Worm (Caenorhabditis elegans) whole organism, L3 larva: ENCODE results near the gene C12D5.9.
"Not testable (repeated sequence)": the region's sequence is repeated elsewhere in the genome, so short reads cannot be mapped to it uniquely, and the experiment has no call there.

Source experiments
- R02D3.7 ChIP-seq: fragments of 150-350 bp; optimal IDR thresholded peaks from 2 replicates; lab custom pipeline; 2014; ENCODE audit warnings: missing biosample characterization, missing genetic modification characterization
- ama-1 ChIP-seq: fragments of 150-350 bp; optimal IDR thresholded peaks from 2 replicates; lab custom pipeline; 2018
- ceh-28 ChIP-seq: fragments of 150-350 bp; optimal IDR thresholded peaks from 2 replicates; lab custom pipeline; 2014; ENCODE audit warnings: missing biosample characterization, missing genetic modification reagents, missing genetic modification characterization
- ceh-82 ChIP-seq: fragments of 150-350 bp; optimal IDR thresholded peaks from 2 replicates; lab custom pipeline; 2014; ENCODE audit warnings: missing biosample characterization, missing genetic modification characterization
- ceh-9 ChIP-seq: sonication (generic microtip); optimal IDR thresholded peaks from 2 replicates; lab custom pipeline; 2018; ENCODE audit warnings: missing biosample characterization, missing genetic modification characterization
- egl-5 ChIP-seq: fragments of 150-350 bp; optimal IDR thresholded peaks from 2 replicates; lab custom pipeline; 2017; ENCODE audit warnings: missing biosample characterization, missing genetic modification reagents, missing genetic modification characterization, inconsistent platforms
- elt-1 ChIP-seq: fragments of 150-350 bp; optimal IDR thresholded peaks from 2 replicates; lab custom pipeline; 2014; ENCODE audit warnings: missing biosample characterization, missing genetic modification characterization
- elt-3 ChIP-seq, 3 experiments: fragments of 150-350 bp in 1 of 3; sonication (generic microtip) in 2 of 3; optimal IDR thresholded peaks; 2 replicates in 2 of 3; 4 replicates in 1 of 3; lab custom pipeline; 2014 to 2017; ENCODE audit warnings: missing biosample characterization in 3 of 3, missing genetic modification characterization in 3 of 3
- eor-1 ChIP-seq, 2 experiments: fragments of 150-350 bp; optimal IDR thresholded peaks; 2 replicates each; lab custom pipeline; 2014 to 2018; ENCODE audit warnings: missing biosample characterization in 2 of 2, missing genetic modification characterization in 2 of 2
- fkh-10 ChIP-seq: sonication (generic microtip); optimal IDR thresholded peaks from 2 replicates; lab custom pipeline; 2017; ENCODE audit warnings: missing biosample characterization, missing genetic modification reagents, missing genetic modification characterization
- fkh-2 ChIP-seq: fragments of 150-350 bp; optimal IDR thresholded peaks from 2 replicates; lab custom pipeline; 2014; ENCODE audit warnings: missing biosample characterization, missing genetic modification reagents, missing genetic modification characterization
- hmg-11 ChIP-seq: sonication (generic microtip); optimal IDR thresholded peaks from 2 replicates; lab custom pipeline; 2016; ENCODE audit warnings: missing genetic modification characterization, missing compliant biosample characterization
- jun-1 ChIP-seq: fragments of 150-350 bp; optimal IDR thresholded peaks from 2 replicates; lab custom pipeline; 2014; ENCODE audit warnings: missing biosample characterization, missing genetic modification reagents, missing genetic modification characterization
- lin-15B ChIP-seq: fragments of 150-350 bp; optimal IDR thresholded peaks from 2 replicates; lab custom pipeline; 2014; ENCODE audit warnings: missing biosample characterization, missing genetic modification characterization
- lsy-12 ChIP-seq: sonication (generic microtip); optimal IDR thresholded peaks from 2 replicates; lab custom pipeline; 2016; ENCODE audit warnings: mild to moderate bottlenecking, missing genetic modification characterization, missing compliant biosample characterization
- mdl-1 ChIP-seq: fragments of 150-350 bp; optimal IDR thresholded peaks from 2 replicates; lab custom pipeline; 2014; ENCODE audit warnings: missing biosample characterization, missing genetic modification characterization
- mml-1 ChIP-seq: fragments of 150-350 bp; sonication (generic microtip); optimal IDR thresholded peaks from 3 replicates; lab custom pipeline; 2014; ENCODE audit warnings: missing biosample characterization, missing genetic modification characterization
- nfya-1 ChIP-seq: sonication (generic microtip); optimal IDR thresholded peaks from 2 replicates; lab custom pipeline; 2017; ENCODE audit warnings: missing genetic modification characterization, mild to moderate bottlenecking, missing compliant biosample characterization, antibody characterized with exemption, moderate library complexity; ENCODE audit not compliant: insufficient read depth
- nhr-23 ChIP-seq: fragments of 150-350 bp; optimal IDR thresholded peaks from 2 replicates; lab custom pipeline; 2014; ENCODE audit warnings: missing biosample characterization, missing genetic modification reagents, missing genetic modification characterization
- nhr-237 ChIP-seq: fragments of 150-350 bp; optimal IDR thresholded peaks from 2 replicates; lab custom pipeline; 2014; ENCODE audit warnings: missing biosample characterization, missing genetic modification characterization
- nhr-25 ChIP-seq: sonication (generic microtip); optimal IDR thresholded peaks from 2 replicates; lab custom pipeline; 2017; ENCODE audit warnings: missing biosample characterization, missing genetic modification characterization
- nhr-67 ChIP-seq: fragments of 150-350 bp; optimal IDR thresholded peaks from 2 replicates; lab custom pipeline; 2014; ENCODE audit warnings: missing biosample characterization, missing genetic modification characterization
- nhr-76 ChIP-seq: fragments of 150-350 bp; sonication (generic microtip); optimal IDR thresholded peaks from 5 replicates; lab custom pipeline; 2014; ENCODE audit warnings: missing biosample characterization, missing genetic modification characterization
- nhr-77 ChIP-seq: fragments of 150-350 bp; optimal IDR thresholded peaks from 2 replicates; lab custom pipeline; 2014; ENCODE audit warnings: missing biosample characterization, missing genetic modification characterization
- pha-4 ChIP-seq: fragments of 150-350 bp; optimal IDR thresholded peaks from 2 replicates; lab custom pipeline; 2014; ENCODE audit warnings: missing biosample characterization, missing genetic modification reagents, missing genetic modification characterization
- pqm-1 ChIP-seq: fragments of 150-350 bp; optimal IDR thresholded peaks from 2 replicates; lab custom pipeline; 2017; ENCODE audit warnings: missing biosample characterization, missing genetic modification characterization, inconsistent platforms
- snpc-4 ChIP-seq: fragments of 150-350 bp; optimal IDR thresholded peaks from 2 replicates; lab custom pipeline; 2014; ENCODE audit warnings: missing biosample characterization, missing genetic modification characterization
- tbx-2 ChIP-seq: sonication (generic microtip); optimal IDR thresholded peaks from 2 replicates; lab custom pipeline; 2016; ENCODE audit warnings: mild to moderate bottlenecking, missing genetic modification characterization, missing compliant biosample characterization
- unc-39 ChIP-seq: sonication (generic microtip); optimal IDR thresholded peaks from 4 replicates; lab custom pipeline; 2017; ENCODE audit warnings: missing biosample characterization, missing genetic modification characterization
- unc-62 ChIP-seq: fragments of 150-350 bp; sonication (generic microtip); optimal IDR thresholded peaks from 4 replicates; lab custom pipeline; 2014; ENCODE audit warnings: missing biosample characterization, missing genetic modification reagents, missing genetic modification characterization
- zag-1 ChIP-seq: fragments of 150-350 bp; optimal IDR thresholded peaks from 2 replicates; lab custom pipeline; 2014; ENCODE audit warnings: missing biosample characterization, missing genetic modification characterization
- ztf-11 ChIP-seq: fragments of 150-350 bp; optimal IDR thresholded peaks from 2 replicates; lab custom pipeline; 2014; ENCODE audit warnings: missing biosample characterization, missing genetic modification characterization
- ztf-4 ChIP-seq: fragments of 150-350 bp; optimal IDR thresholded peaks from 2 replicates; lab custom pipeline; 2014; ENCODE audit warnings: missing biosample characterization, missing genetic modification characterization

Gene C12D5.9

DNA sequence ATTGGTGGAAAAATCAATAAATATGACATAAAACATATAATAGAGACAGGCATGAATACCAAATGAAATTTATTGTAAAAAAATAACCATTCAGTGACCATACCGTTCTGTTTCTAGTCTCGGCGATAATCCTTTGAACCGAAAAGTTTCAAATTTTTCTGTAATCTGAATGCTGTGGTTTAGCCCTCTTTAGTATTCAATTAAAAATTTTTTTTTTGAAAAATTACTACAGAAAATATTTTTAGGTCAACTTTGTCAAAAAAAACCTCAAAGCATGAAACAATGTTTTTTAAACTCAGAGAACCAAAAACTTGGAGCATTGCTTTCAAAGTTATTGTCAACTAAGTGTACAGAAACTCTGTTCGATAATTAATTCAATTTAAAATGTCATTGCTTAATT is 18.7 kb upstream of the C12D5.9 start, which contains the start of gene ZK105.11:
ZK105.11 (minus strand) TSS at position 101 of the 400 bp plus-strand sequence.
- TF ChIP-seq nfya-1 (tag; lab: Kevin White, UChicago) (no peak), nhr-77 (tag; lab: Kevin White, UChicago) (no peak), fkh-10 (GFP tag; lab: Kevin White, UChicago) (no peak), egl-5 (tag; lab: Kevin White, UChicago) (no peak)
- TF ChIP-seq, all 47 proteins: peak for 0

DNA sequence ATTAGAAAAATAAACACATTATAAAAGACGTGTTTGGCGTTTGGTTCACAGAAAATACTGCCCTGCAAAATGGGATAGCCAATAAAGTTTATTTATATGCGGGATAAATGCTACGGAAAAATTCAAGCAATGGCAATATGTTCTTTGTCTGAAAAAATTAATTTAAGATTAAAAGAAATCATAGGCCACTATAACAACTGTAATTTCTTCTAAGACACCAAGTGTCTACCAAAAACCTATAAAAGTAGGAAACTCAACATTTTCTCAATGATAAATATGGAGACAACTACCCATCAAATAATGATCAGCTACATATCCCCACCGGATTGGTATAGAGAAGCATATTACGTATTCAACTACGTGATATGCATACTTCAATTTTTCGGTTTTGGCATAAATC is 15.5 kb upstream of the C12D5.9 start, which contains the start of gene srw-3:
srw-3 (plus strand) TSS at position 301 of the 400 bp plus-strand sequence.
- no peak for TF ChIP-seq jun-1
- TF ChIP-seq unc-39 (tag; lab: Kevin White, UChicago): no peak
- no peak for TF ChIP-seq ceh-9 (tag; lab: Kevin White, UChicago)
- TF ChIP-seq unc-62 (GFP tag; lab: Kevin White, UChicago): no peak
- no peak for TF ChIP-seq nhr-25 (tag; lab: Kevin White, UChicago)
- no peak for TF ChIP-seq ztf-11 (tag; lab: Kevin White, UChicago)
- TF ChIP-seq ama-1 (lab: Kevin White, UChicago): no peak
- TF ChIP-seq ceh-28: no peak
- TF ChIP-seq fkh-2: no peak

DNA sequence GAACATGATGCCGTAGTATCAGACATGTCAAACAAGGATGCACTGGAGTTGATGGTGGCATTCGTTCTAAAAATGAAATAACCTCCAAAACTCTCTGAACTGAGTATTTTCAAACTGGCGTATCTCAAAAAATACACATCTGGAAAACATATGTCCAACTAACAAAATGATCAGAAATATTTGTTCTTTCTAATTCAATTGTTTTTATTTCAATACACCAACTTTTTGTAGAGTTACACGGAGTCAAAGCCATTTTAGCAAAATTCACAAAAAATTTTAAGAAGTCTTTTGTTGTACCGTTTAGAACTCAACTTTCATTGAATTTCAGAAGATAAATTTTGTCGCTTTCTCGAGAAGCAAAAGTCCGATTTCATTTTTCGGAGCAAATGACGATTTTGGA is 13.7 kb upstream of the C12D5.9 start, which contains the start of gene srsx-40:
srsx-40 (minus strand) TSS at position 101 of the 400 bp plus-strand sequence.
- TF ChIP-seq snpc-4; pqm-1; ceh-82 (tag; lab: Kevin White, UChicago): not testable (repeated sequence)

DNA sequence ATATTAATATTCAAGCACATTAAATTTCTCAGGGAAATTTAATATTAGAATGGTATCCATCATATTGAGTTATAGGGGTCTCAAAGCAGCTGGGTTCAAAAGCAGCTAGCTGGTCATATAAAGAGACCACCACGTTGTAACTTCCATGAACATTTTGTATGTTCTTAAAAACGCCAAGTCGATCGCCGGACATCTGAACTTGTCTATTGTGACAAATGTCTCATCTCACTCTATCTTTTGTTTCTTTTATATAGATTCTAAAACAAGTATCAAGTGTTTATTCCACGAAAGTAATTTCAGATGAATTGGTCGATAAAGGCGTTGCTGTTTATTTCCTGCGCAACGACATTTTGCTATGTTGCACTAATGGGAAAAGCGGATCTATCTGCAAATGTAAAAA is 7.1 kb upstream of the C12D5.9 start, which contains the start of gene ZK105.3:
ZK105.3 (plus strand) TSS at position 301 of the 400 bp plus-strand sequence.
- TF ChIP-seq lsy-12 (no peak), ceh-28 (no peak), mdl-1 (no peak), zag-1 (tag; lab: Kevin White, UChicago) (no peak), eor-1 (tag; optimal IDR thresholded peaks at IDR 0.05; lab: Kevin White, UChicago) (no peak), fkh-2 (no peak), ztf-4 (tag; lab: Kevin White, UChicago) (no peak), nhr-23 (tag; lab: Kevin White, UChicago) (no peak), snpc-4 (no peak), mml-1 (no peak), tbx-2 (tag; lab: Kevin White, UChicago) (no peak), nhr-76 (tag; lab: Kevin White, UChicago) (no peak), elt-3 (tag; optimal IDR thresholded peaks at IDR 0.05; lab: Kevin White, UChicago) (no peak), pqm-1 (no peak), pha-4 (tag; lab: Kevin White, UChicago) (no peak), elt-1 (no peak), R02D3.7 (no peak), hmg-11 (tag; lab: Kevin White, UChicago) (no peak), nhr-237 (no peak)
- TF ChIP-seq, all 47 proteins: peak for 0

DNA sequence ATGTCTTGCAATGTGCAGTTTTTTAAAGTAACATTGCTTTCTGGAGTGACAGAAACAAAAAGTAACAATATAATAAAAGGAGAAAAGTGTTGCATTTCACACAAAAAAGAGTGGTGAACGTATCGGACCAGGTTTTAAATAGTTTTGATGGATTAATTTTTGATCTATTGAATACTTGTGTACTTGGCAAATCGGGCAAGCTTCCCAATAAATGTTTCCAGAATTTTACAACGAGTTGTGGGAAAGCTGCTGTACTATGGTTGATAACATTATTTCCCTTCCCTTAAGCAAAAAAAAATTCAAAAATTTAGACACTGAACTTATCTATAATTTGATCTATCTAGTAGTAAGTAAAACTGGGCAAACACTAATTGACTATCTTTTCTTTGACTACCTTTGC is 3.6 kb upstream of the C12D5.9 start, which contains the start of gene C12D5.10:
C12D5.10 (minus strand) TSS at position 101 of the 400 bp plus-strand sequence.
- TF ChIP-seq nhr-237: no peak
- no peak for TF ChIP-seq lin-15B (tag; lab: Kevin White, UChicago)

DNA sequence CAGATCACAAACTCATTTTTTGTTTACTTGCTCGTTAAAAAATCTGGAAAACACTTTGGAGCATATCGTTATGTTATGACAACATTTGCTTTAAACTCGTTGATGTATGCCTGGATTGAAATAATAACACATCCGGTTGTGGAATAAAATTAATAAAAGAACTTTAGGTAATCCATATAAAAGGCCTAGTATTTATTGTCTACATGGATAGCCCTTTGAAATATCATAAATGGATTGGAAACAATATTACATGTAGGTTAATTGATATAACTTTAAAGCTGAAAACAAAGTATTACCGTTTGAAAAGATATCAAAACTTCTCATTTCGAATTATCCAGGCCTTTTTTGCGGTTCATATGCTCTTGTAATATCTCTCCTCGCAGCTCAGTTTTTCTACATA is 849 bp upstream of the C12D5.9 start:
- no peak for TF ChIP-seq nhr-23 (tag; lab: Kevin White, UChicago)
- no peak for TF ChIP-seq lsy-12
- TF ChIP-seq elt-1: no peak
- TF ChIP-seq mml-1: no peak
- TF ChIP-seq pqm-1: no peak
- no peak for TF ChIP-seq nhr-67
- TF ChIP-seq ztf-4 (tag; lab: Kevin White, UChicago): no peak
